Fruit fly (Drosophila melanogaster) whole organism, embryonic: ENCODE measurements around the gene htk.
A peak's percentile ranks its signal among the peaks of the same experiment; 100 is the strongest.

Source experiments
- CG11696 ChIP-seq: fragments of 200-800 bp; sonication (Bioruptor generic); IDR thresholded peaks from 2 replicates; pipeline ENCODE4 v1.3.6; 2022; ENCODE audit warnings: missing biosample characterization, missing genetic modification characterization
- CG13296 ChIP-seq: fragments of 200-800 bp; sonication (Bioruptor generic); optimal IDR thresholded peaks from 3 replicates; lab custom pipeline; 2018; ENCODE audit warnings: missing biosample characterization, mild to moderate bottlenecking, missing genetic modification characterization
- CG1529 ChIP-seq: fragments of 200-800 bp; sonication (Bioruptor generic); optimal IDR thresholded peaks from 3 replicates; lab custom pipeline; 2018; ENCODE audit warnings: missing biosample characterization, missing genetic modification characterization
- CG15514 ChIP-seq: fragments of 200-800 bp; sonication (Bioruptor generic); optimal IDR thresholded peaks from 3 replicates; lab custom pipeline; 2017; ENCODE audit warnings: missing biosample characterization, missing genetic modification characterization, mild to moderate bottlenecking, moderate library complexity, missing genetic modification reagents
- CG15696 ChIP-seq: fragments of 200-800 bp; sonication (Bioruptor generic); optimal IDR thresholded peaks from 2 replicates; lab custom pipeline; 2019; ENCODE audit warnings: missing biosample characterization, mild to moderate bottlenecking, missing genetic modification characterization, moderate library complexity
- CG16813 ChIP-seq: fragments of 200-800 bp; sonication (Bioruptor generic); IDR thresholded peaks from 3 replicates; pipeline ENCODE4 v1.3.6; 2022; ENCODE audit warnings: missing biosample characterization, missing genetic modification characterization; ENCODE audit not compliant: partially characterized antibody
- CG1792 ChIP-seq: fragments of 200-800 bp; sonication (Bioruptor generic); optimal IDR thresholded peaks from 2 replicates; lab custom pipeline; 2016; ENCODE audit warnings: missing biosample characterization, missing genetic modification characterization
- CG1832 ChIP-seq: fragments of 200-800 bp; sonication (Bioruptor generic); optimal IDR thresholded peaks from 2 replicates; lab custom pipeline; 2017; ENCODE audit warnings: missing biosample characterization, mild to moderate bottlenecking, missing genetic modification characterization, inconsistent platforms
- CG4707 ChIP-seq: fragments of 200-800 bp; sonication (Bioruptor generic); optimal IDR thresholded peaks from 2 replicates; lab custom pipeline; 2018; ENCODE audit warnings: missing biosample characterization, mild to moderate bottlenecking, missing genetic modification characterization, moderate library complexity
- CG6254 ChIP-seq: fragments of 200-800 bp; sonication (Bioruptor generic); optimal IDR thresholded peaks from 3 replicates; lab custom pipeline; 2017; ENCODE audit warnings: mild to moderate bottlenecking, missing biosample characterization, missing genetic modification reagents, missing genetic modification characterization
- CG6272 ChIP-seq: fragments of 200-800 bp; sonication (Bioruptor generic); IDR thresholded peaks from 2 replicates; pipeline ENCODE4 v1.3.6; 2022; ENCODE audit warnings: missing biosample characterization, missing genetic modification characterization
- CG7556 ChIP-seq: fragments of 200-800 bp; sonication (Bioruptor generic); optimal IDR thresholded peaks from 2 replicates; lab custom pipeline; 2017; ENCODE audit warnings: missing biosample characterization, mild to moderate bottlenecking, missing genetic modification characterization
- CG7745 ChIP-seq: fragments of 200-800 bp; sonication (Bioruptor generic); optimal IDR thresholded peaks from 2 replicates; lab custom pipeline; 2018; ENCODE audit warnings: missing biosample characterization, mild to moderate bottlenecking, missing genetic modification characterization, moderate library complexity
- CG7963 ChIP-seq: fragments of 200-800 bp; sonication (Bioruptor generic); IDR thresholded peaks from 3 replicates; pipeline ENCODE4 v1.3.6; 2022; ENCODE audit warnings: missing biosample characterization, missing genetic modification characterization; ENCODE audit not compliant: partially characterized antibody
- CG8765 ChIP-seq: fragments of 200-800 bp; sonication (Bioruptor generic); IDR thresholded peaks from 2 replicates; pipeline ENCODE4 v1.3.6; 2022; ENCODE audit warnings: missing biosample characterization, missing genetic modification characterization
- Dbx ChIP-seq: fragments of 200-800 bp; sonication (Bioruptor generic); IDR thresholded peaks from 3 replicates; pipeline ENCODE4 v1.3.6; 2022; ENCODE audit warnings: missing biosample characterization, missing genetic modification characterization
- Deaf1 ChIP-seq: fragments of 200-800 bp; optimal IDR thresholded peaks from 3 replicates; lab custom pipeline; 2019; ENCODE audit warnings: missing biosample characterization, mild to moderate bottlenecking, missing genetic modification characterization, moderate library complexity
- ERR ChIP-seq: fragments of 200-800 bp; sonication (Bioruptor generic); optimal IDR thresholded peaks from 2 replicates; lab custom pipeline; 2016; ENCODE audit warnings: missing biosample characterization, missing genetic modification characterization
- Ets65A ChIP-seq: fragments of 200-800 bp; sonication (Bioruptor generic); peaks from one replicate; lab custom pipeline; 2016; ENCODE audit warnings: missing biosample characterization, missing genetic modification characterization
- HLH3B ChIP-seq: fragments of 200-800 bp; sonication (Bioruptor generic); IDR thresholded peaks from 2 replicates; pipeline ENCODE4 v1.3.6; 2022; ENCODE audit warnings: missing biosample characterization, missing genetic modification characterization
- HmgD ChIP-seq: fragments of 200-800 bp; sonication (Bioruptor generic); optimal IDR thresholded peaks from 3 replicates; lab custom pipeline; 2016; ENCODE audit warnings: missing biosample characterization, missing genetic modification characterization
- MBD-R2 ChIP-seq: fragments of 200-800 bp; sonication (Bioruptor generic); IDR thresholded peaks from 2 replicates; pipeline ENCODE4 v1.3.6; 2022; ENCODE audit warnings: missing biosample characterization, missing genetic modification characterization
- Med ChIP-seq: fragments of 200-800 bp; sonication (Bioruptor generic); peaks from one replicate; lab custom pipeline; 2016; ENCODE audit warnings: missing biosample characterization, missing genetic modification characterization, mild to moderate bottlenecking, inconsistent platforms, moderate library complexity
- Nf-YA ChIP-seq: fragments of 200-800 bp; sonication (Bioruptor generic); IDR thresholded peaks from 2 replicates; pipeline ENCODE4 v1.3.6; 2022; ENCODE audit warnings: missing biosample characterization, missing genetic modification characterization
- Nf-YC ChIP-seq: fragments of 200-800 bp; optimal IDR thresholded peaks from 3 replicates; lab custom pipeline; 2019; ENCODE audit warnings: missing biosample characterization, mild to moderate bottlenecking, missing genetic modification characterization, moderate library complexity
- Oli ChIP-seq: fragments of 200-800 bp; sonication (Bioruptor generic); optimal IDR thresholded peaks from 2 replicates; lab custom pipeline; 2018; ENCODE audit warnings: missing biosample characterization, mild to moderate bottlenecking, missing genetic modification characterization, moderate library complexity
- Ptx1 ChIP-seq: fragments of 200-800 bp; sonication (Bioruptor generic); IDR thresholded peaks from 2 replicates; pipeline ENCODE4 v1.3.6; 2022; ENCODE audit warnings: missing biosample characterization, missing genetic modification characterization
- Sry-β ChIP-seq: fragments of 200-800 bp; sonication (Bioruptor generic); optimal IDR thresholded peaks from 2 replicates; lab custom pipeline; 2018; ENCODE audit warnings: missing biosample characterization, mild to moderate bottlenecking, missing genetic modification characterization, moderate library complexity
- Vsx1 ChIP-seq: fragments of 200-800 bp; sonication (Bioruptor generic); optimal IDR thresholded peaks from 2 replicates; lab custom pipeline; 2017; ENCODE audit warnings: missing biosample characterization, mild to moderate bottlenecking, missing genetic modification characterization, missing genetic modification reagents
- ab ChIP-seq: fragments of 200-800 bp; sonication (Bioruptor generic); optimal IDR thresholded peaks from 2 replicates; lab custom pipeline; 2016; ENCODE audit warnings: missing biosample characterization, missing genetic modification characterization
- bcd ChIP-seq: fragments of 200-800 bp; sonication (Bioruptor generic); optimal IDR thresholded peaks from 2 replicates; lab custom pipeline; 2017; ENCODE audit warnings: missing biosample characterization, mild to moderate bottlenecking, missing genetic modification characterization
- cato ChIP-seq: fragments of 200-800 bp; sonication (Bioruptor generic); optimal IDR thresholded peaks from 2 replicates; lab custom pipeline; 2016; ENCODE audit warnings: missing biosample characterization, missing genetic modification characterization, borderline replicate concordance
- ci ChIP-seq: fragments of 200-800 bp; sonication (Bioruptor generic); IDR thresholded peaks from 3 replicates; pipeline ENCODE4 v1.3.6; 2022; ENCODE audit warnings: missing biosample characterization, missing genetic modification characterization
- croc ChIP-seq: fragments of 200-800 bp; sonication (Bioruptor generic); conservative IDR thresholded peaks from 3 replicates; pipeline ENCODE4 v1.3.6; 2022; ENCODE audit warnings: missing biosample characterization, missing genetic modification characterization
- gce ChIP-seq: fragments of 200-800 bp; sonication (Bioruptor generic); IDR thresholded peaks from 3 replicates; pipeline ENCODE4 v1.3.6; 2022; ENCODE audit warnings: missing biosample characterization, missing genetic modification characterization
- gfzf ChIP-seq: fragments of 200-800 bp; sonication (Bioruptor generic); optimal IDR thresholded peaks from 2 replicates; lab custom pipeline; 2016; ENCODE audit warnings: missing biosample characterization, mild to moderate bottlenecking, missing genetic modification characterization, moderate library complexity
- grn ChIP-seq: fragments of 200-800 bp; sonication (Bioruptor generic); optimal IDR thresholded peaks from 3 replicates; lab custom pipeline; 2017; ENCODE audit warnings: missing biosample characterization, missing genetic modification characterization
- ken ChIP-seq: fragments of 200-800 bp; sonication (Bioruptor generic); IDR thresholded peaks from 3 replicates; pipeline ENCODE4 v1.3.6; 2022; ENCODE audit warnings: missing biosample characterization, missing genetic modification characterization
- knrl ChIP-seq: fragments of 200-800 bp; sonication (Bioruptor generic); IDR thresholded peaks from 3 replicates; pipeline ENCODE4 v1.3.6; 2022; ENCODE audit warnings: missing biosample characterization, missing genetic modification characterization; ENCODE audit not compliant: partially characterized antibody
- lola ChIP-seq, 3 experiments: fragments of >200 bp in 2 of 3; fragments of 200-800 bp in 1 of 3; sonication (Bioruptor generic) in 1 of 3; optimal IDR thresholded peaks; 2 replicates each; lab custom pipeline; 2017 to 2019; ENCODE audit warnings: missing biosample characterization in 3 of 3, missing genetic modification characterization in 3 of 3, mild to moderate bottlenecking in 1 of 3, moderate library complexity in 1 of 3
- nom ChIP-seq: fragments of 200-800 bp; sonication (Bioruptor generic); optimal IDR thresholded peaks from 2 replicates; lab custom pipeline; 2017; ENCODE audit warnings: missing biosample characterization, missing genetic modification characterization, mild to moderate bottlenecking, moderate library complexity, missing genetic modification reagents
- org-1 ChIP-seq: fragments of 200-800 bp; sonication (Bioruptor generic); optimal IDR thresholded peaks from 2 replicates; lab custom pipeline; 2017; ENCODE audit warnings: missing biosample characterization, missing genetic modification characterization
- otp ChIP-seq: fragments of 200-800 bp; sonication (Bioruptor generic); IDR thresholded peaks from 3 replicates; pipeline ENCODE4, ENCODE4 v1.3.6; 2022; ENCODE audit warnings: missing biosample characterization, missing genetic modification characterization
- pfk ChIP-seq: fragments of 200-800 bp; sonication (Bioruptor generic); optimal IDR thresholded peaks from 2 replicates; lab custom pipeline; 2018; ENCODE audit warnings: missing biosample characterization, mild to moderate bottlenecking, missing genetic modification characterization, moderate library complexity
- repo ChIP-seq: fragments of 200-800 bp; sonication (Bioruptor generic); optimal IDR thresholded peaks from 2 replicates; lab custom pipeline; 2016; ENCODE audit warnings: missing biosample characterization, missing genetic modification characterization
- sug ChIP-seq: fragments of 200-800 bp; optimal IDR thresholded peaks from 2 replicates; lab custom pipeline; 2019; ENCODE audit warnings: missing biosample characterization, mild to moderate bottlenecking, missing genetic modification characterization, moderate library complexity
- tin ChIP-seq: fragments of 200-800 bp; sonication (Bioruptor generic); optimal IDR thresholded peaks from 3 replicates; lab custom pipeline; 2016; ENCODE audit warnings: missing biosample characterization, missing genetic modification characterization
- tio ChIP-seq: fragments of 200-800 bp; sonication (Bioruptor generic); optimal IDR thresholded peaks from 2 replicates; lab custom pipeline; 2017; ENCODE audit warnings: missing biosample characterization, missing genetic modification characterization, inconsistent platforms
- tna ChIP-seq: fragments of 200-800 bp; sonication (Bioruptor generic); IDR thresholded peaks from 2 replicates; pipeline ENCODE4 v1.3.6; 2022; ENCODE audit warnings: missing biosample characterization, missing genetic modification characterization; ENCODE audit not compliant: partially characterized antibody
- trem ChIP-seq: fragments of 200-800 bp; optimal IDR thresholded peaks from 3 replicates; lab custom pipeline; 2019; ENCODE audit warnings: missing biosample characterization, mild to moderate bottlenecking, missing genetic modification characterization, moderate library complexity
- unpg ChIP-seq: fragments of 200-800 bp; sonication (Bioruptor generic); optimal IDR thresholded peaks from 3 replicates; lab custom pipeline; 2018; ENCODE audit warnings: missing biosample characterization, mild to moderate bottlenecking, missing genetic modification characterization, moderate library complexity

htk gene

dm6 chrX:18857356-18857807, 13.9 kb downstream of the htk start, which contains the start of gene CG7322 (continued):
- TF ChIP-seq otp (GFP tag; lab: Robert Waterston, UW) (no peak), HmgD (GFP tag; lab: Kevin White, UChicago) (no peak), CG7556 (GFP tag; lab: Kevin White, UChicago) (no peak), lola (GFP tag; optimal IDR thresholded peaks at IDR 0.05; lab: Kevin White, UChicago) (no peak), CG1792 (GFP tag; lab: Kevin White, UChicago) (no peak), tio (GFP tag; lab: Kevin White, UChicago) (no peak), CG1529 (GFP tag; lab: Kevin White, UChicago) (no peak), CG13296 (GFP tag; lab: Kevin White, UChicago) (no peak), CG11696 (no peak), tna (GFP tag; lab: Robert Waterston, UW) (no peak; the same call in 1 of the 2 replicates), Dbx (no peak), HLH3B (GFP tag; lab: Robert Waterston, UW) (no peak), org-1 (GFP tag; lab: Kevin White, UChicago) (no peak), bcd (GFP tag; lab: Kevin White, UChicago) (no peak), CG4707 (no peak), trem (no peak), tin (GFP tag; lab: Kevin White, UChicago) (no peak), Nf-YA (GFP tag; lab: Robert Waterston, UW) (no peak), knrl (no peak), croc (GFP tag; lab: Robert Waterston, UW) (no peak), ci (GFP tag; lab: Robert Waterston, UW) (no peak), grn (GFP tag; lab: Kevin White, UChicago) (peak; percentile 89), Vsx1 (no peak), pfk (no peak), CG8765 (GFP tag; lab: Robert Waterston, UW) (no peak), CG7745 (no peak), Ets65A (GFP tag; lab: Kevin White, UChicago) (peak; percentile 12), ken (GFP tag; lab: Robert Waterston, UW) (no peak), gfzf (GFP tag; lab: Kevin White, UChicago) (no peak), Med (peak; percentile 69), Sry-β (GFP tag; lab: Kevin White, UChicago) (no peak), CG16813 (GFP tag; lab: Robert Waterston, UW) (0 out of 3 replicates have a peak, but pooled peaks have one; percentile 21), Deaf1 (tag; lab: Kevin White, UChicago) (peak; percentile 53), nom (peak; percentile 32), Ptx1 (no peak), CG15696 (tag; lab: Kevin White, UChicago) (no peak), gce (GFP tag; lab: Robert Waterston, UW) (no peak), CG15514 (GFP tag; lab: Kevin White, UChicago) (peak; percentile 10), repo (GFP tag; lab: Kevin White, UChicago) (no peak), CG1832 (GFP tag; lab: Kevin White, UChicago) (no peak), ab (GFP tag; lab: Kevin White, UChicago) (no peak), unpg (GFP tag; lab: Kevin White, UChicago) (no peak), CG6254 (GFP tag; lab: Kevin White, UChicago) (no peak), CG6272 (no peak), sug (tag; lab: Kevin White, UChicago) (peak; percentile 98), Oli (tag; lab: Kevin White, UChicago) (no peak), Nf-YC (tag; lab: Kevin White, UChicago) (peak; percentile 82), CG7963 (GFP tag; lab: Robert Waterston, UW) (no peak), MBD-R2 (no peak), ERR (GFP tag; lab: Kevin White, UChicago) (peak; percentile 90), cato (GFP tag; lab: Kevin White, UChicago) (no peak)
